Worm (Caenorhabditis elegans) whole organism, midembryonic: ENCODE results near the gene ZK622.1.
A peak's percentile ranks its signal among the peaks of the same experiment; 100 is the strongest.

Experiments
- T22C8.4 ChIP-seq: fragments of 200-800 bp; sonication (Bioruptor generic); IDR thresholded peaks from 2 replicates; pipeline ENCODE4 v1.3.6; 2022; ENCODE audit warnings: missing genetic modification characterization, missing compliant biosample characterization
- cog-1 ChIP-seq: sonication (generic microtip); optimal IDR thresholded peaks from 2 replicates; lab custom pipeline; 2016; ENCODE audit warnings: missing genetic modification characterization, missing compliant biosample characterization
- flt-1 ChIP-seq: fragments of 200-800 bp; sonication (Bioruptor generic); IDR thresholded peaks from 2 replicates; pipeline ENCODE4 v1.3.6; 2022; ENCODE audit warnings: missing genetic modification characterization, missing compliant biosample characterization
- klf-2 ChIP-seq: fragments of 200-800 bp; sonication (Bioruptor generic); conservative IDR thresholded peaks from 2 replicates; pipeline ENCODE4 v1.3.6; 2022; ENCODE audit warnings: missing genetic modification reagents, missing genetic modification characterization, missing compliant biosample characterization
- med-1 ChIP-seq: sonication (generic microtip); optimal IDR thresholded peaks from 2 replicates; lab custom pipeline; 2017; ENCODE audit warnings: missing genetic modification characterization, mild to moderate bottlenecking, missing compliant biosample characterization, antibody characterized with exemption, missing genetic modification reagents; ENCODE audit not compliant: insufficient read depth
- ref-1 ChIP-seq: fragments of 200-800 bp; sonication (Bioruptor generic); conservative IDR thresholded peaks from 2 replicates; pipeline ENCODE4 v1.3.6; 2022; ENCODE audit warnings: missing genetic modification reagents, missing genetic modification characterization, missing compliant biosample characterization
- tab-1 ChIP-seq: fragments of 200-800 bp; sonication (Bioruptor generic); IDR thresholded peaks from 2 replicates; pipeline ENCODE4 v1.3.6; 2022; ENCODE audit warnings: missing genetic modification characterization, missing compliant biosample characterization
- ztf-23 ChIP-seq: fragments of 200-800 bp; sonication (Bioruptor generic); IDR thresholded peaks from 2 replicates; pipeline ENCODE4 v1.3.6; 2022; ENCODE audit warnings: missing genetic modification reagents, missing genetic modification characterization, missing compliant biosample characterization
- ztf-29 ChIP-seq: fragments of 200-800 bp; sonication (Bioruptor generic); IDR thresholded peaks from 2 replicates; pipeline ENCODE4 v1.3.6; 2022; ENCODE audit warnings: missing genetic modification reagents, missing genetic modification characterization, missing compliant biosample characterization

The ZK622.1 gene

DNA sequence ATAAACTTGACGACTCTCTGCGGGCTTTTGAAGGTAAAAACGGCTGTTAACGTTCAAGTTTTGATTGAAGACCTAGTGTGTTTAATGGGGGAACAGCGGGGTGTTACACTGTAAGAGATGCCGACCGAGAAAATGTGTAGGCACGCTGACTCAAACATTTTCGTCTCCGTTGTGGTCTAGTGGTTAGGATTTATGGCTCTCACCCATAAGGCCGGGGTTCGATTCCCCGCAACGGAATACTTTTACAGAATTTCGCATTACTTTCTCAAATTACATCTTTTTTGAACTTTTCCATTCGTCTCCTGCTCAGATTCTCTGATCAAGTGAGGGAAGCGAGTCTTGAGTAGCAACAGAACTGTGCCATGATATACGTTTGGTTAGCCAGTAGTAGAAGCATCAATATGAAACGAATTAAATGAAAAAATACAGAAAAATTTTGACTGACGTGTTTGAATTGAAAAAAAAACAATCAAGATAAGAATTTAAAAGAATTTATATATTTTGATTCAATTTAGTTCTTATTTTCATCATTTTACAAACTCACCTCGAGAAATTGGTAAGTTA, at the start of gene ZK622.1:
ZK622.1 (plus strand) TSS at position 514 of the 564 bp plus-strand sequence.
- TF ChIP-seq T22C8.4 (GFP tag; lab: Robert Waterston, UW) (peak; percentile 55; the same call in 1 of the 2 replicates), cog-1 (tag; lab: Kevin White, UChicago) (peak; percentile 6), flt-1 (GFP tag; lab: Robert Waterston, UW) (peak; percentile 88), ref-1 (GFP tag; lab: Robert Waterston, UW) (peak; percentile 67; the same call in 1 of the 2 replicates), ztf-23 (0 out of 2 replicates have a peak, but pooled peaks have one; percentile 36), tab-1 (peak; percentile 73), med-1 (GFP tag; lab: Kevin White, UChicago) (peak; percentile 36), klf-2 (peak; percentile 66; the same call in 1 of the 2 replicates), ztf-29 (GFP tag; lab: Robert Waterston, UW) (no peak)

DNA sequence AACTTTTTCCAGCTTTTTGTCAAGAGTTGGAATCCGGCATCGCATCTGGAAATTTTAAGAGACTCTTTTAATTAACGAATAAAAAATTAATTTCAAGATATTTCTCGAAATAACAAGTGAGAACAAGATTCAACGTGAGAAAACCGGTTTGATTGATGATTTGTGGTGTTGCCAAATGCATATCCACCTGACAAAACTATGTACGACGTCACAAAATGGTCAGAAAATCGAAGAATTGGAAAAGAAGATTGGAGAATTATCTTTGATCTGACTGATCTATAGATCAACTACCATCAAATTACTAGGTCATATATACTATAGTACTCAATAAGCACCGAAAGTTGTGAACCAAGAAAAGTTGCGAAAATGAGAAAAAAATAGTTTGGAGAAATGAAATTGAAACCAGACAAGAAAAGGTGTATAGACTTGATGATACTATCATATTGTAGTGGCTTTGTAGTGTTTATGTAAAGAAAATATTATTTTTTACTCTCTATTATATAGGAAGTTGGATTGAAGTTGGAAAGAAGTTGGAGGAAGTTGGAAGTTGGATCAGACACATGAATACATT, 46.7 kb upstream of the ZK622.1 start, which contains the start of gene ptr-6:
ptr-6 (minus strand) TSS at position 47 of the 571 bp plus-strand sequence.
- TF ChIP-seq ref-1 (GFP tag; lab: Robert Waterston, UW) (no peak), tab-1 (no peak), klf-2 (no peak), cog-1 (tag; lab: Kevin White, UChicago) (no peak), med-1 (GFP tag; lab: Kevin White, UChicago) (no peak), T22C8.4 (GFP tag; lab: Robert Waterston, UW) (no peak), ztf-23 (no peak), flt-1 (GFP tag; lab: Robert Waterston, UW) (no peak), ztf-29 (GFP tag; lab: Robert Waterston, UW) (no peak)

DNA sequence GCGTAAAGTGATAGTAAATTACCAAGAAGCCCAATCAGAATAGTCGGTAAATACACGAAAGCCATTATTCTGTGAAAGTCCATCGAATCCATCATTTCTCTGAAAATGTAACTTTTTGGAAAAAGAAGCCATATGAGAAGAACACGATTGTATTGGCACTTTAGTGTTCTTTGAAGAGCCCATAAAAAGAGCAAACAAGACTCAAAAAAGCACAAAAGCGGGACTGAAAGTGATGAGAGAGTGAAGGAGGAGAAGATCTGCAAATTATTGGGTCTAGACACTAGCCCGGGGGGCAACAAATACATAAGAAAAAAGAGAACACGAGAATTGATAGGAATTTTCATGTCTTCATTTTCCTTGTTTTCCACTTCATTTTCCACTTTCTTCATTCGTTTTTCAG, 38.2 kb upstream of the ZK622.1 start, which contains the start of gene frpr-4:
frpr-4 (minus strand) TSS at position 101 of the 400 bp plus-strand sequence.
- TF ChIP-seq ref-1 (GFP tag; lab: Robert Waterston, UW) (no peak), med-1 (GFP tag; lab: Kevin White, UChicago) (no peak), cog-1 (tag; lab: Kevin White, UChicago) (no peak), klf-2 (no peak), flt-1 (GFP tag; lab: Robert Waterston, UW) (no peak), ztf-29 (GFP tag; lab: Robert Waterston, UW) (no peak), tab-1 (no peak), ztf-23 (no peak), T22C8.4 (GFP tag; lab: Robert Waterston, UW) (no peak)

DNA sequence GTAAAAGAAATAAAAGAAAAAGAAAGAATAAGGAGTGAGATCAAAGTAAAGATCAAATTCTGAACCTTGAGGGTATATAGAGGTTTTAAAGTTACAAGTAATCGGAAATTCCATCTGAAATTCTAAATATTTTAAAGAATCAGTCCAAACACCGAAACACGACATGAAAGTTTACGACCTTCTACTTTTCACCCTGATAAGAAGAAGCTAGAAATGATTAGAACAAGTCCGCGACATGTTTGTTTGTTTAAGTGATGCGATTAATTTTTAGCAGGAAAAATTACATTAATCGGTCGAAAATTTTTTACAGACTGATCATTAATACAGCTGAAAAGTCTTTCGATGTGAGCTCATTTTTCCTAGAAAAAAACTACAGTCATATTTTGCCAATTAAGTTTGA, 28.9 kb upstream of the ZK622.1 start:
- no peak for TF ChIP-seq ztf-29 (GFP tag; lab: Robert Waterston, UW)
- no peak for TF ChIP-seq ztf-23
- TF ChIP-seq klf-2: no peak
- no peak for TF ChIP-seq flt-1 (GFP tag; lab: Robert Waterston, UW)
- no peak for TF ChIP-seq cog-1 (tag; lab: Kevin White, UChicago)

DNA sequence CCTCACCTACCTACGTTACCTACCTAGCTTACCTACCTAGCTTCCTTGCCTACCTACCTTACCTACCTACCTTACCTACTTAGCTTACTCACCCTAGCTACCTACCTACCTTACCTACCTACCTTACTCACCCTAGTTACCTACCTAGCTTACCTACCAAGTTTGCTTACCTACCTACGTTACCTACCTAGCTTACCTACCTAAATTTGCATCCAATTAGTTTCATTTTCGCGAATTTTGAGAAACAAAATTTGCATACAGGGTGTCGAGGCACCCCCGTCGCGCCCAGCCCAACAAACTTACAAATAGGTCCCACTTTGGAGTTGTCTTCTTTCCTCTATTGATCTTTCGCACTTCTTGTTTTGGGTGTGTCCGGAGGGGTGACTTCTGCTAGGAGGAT, 24.6 kb upstream of the ZK622.1 start:
- TF ChIP-seq cog-1 (tag; lab: Kevin White, UChicago) (no peak), ztf-29 (GFP tag; lab: Robert Waterston, UW) (no peak), T22C8.4 (GFP tag; lab: Robert Waterston, UW) (no peak), med-1 (GFP tag; lab: Kevin White, UChicago) (no peak), flt-1 (GFP tag; lab: Robert Waterston, UW) (no peak), ztf-23 (no peak), ref-1 (GFP tag; lab: Robert Waterston, UW) (no peak), tab-1 (no peak), klf-2 (no peak)

DNA sequence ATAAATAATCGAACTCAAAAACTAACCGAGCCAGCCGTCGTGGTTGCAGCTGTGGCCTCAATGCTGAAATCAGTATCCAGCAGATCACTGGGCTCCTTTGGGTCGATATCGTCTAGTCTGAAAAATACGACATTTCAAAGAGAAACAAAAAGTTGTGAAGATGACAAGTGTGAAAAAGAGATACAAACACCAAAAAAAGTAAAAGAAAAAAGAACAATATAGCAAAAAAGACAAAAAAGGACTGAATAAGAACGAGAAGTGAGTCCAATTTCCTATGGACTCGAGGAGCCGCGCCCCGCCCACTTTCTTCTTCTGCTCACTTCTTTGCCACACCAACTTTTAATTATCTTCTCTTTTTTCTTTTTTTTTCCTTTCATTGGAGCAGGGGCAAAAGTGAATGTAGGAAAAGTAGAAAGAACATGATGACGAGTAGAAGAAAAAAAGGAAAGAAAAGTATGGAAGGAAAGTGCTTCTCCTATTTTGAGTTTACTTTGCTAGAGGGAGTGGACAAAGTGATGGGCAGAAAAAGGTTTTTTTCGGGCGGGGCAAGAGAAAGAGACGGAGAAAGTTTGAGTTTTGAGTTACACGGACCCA, 21.8 kb upstream of the ZK622.1 start, which contains the start of gene drn-1:
drn-1 (minus strand) TSS at position 117 of the 594 bp plus-strand sequence.
- TF ChIP-seq T22C8.4 (GFP tag; lab: Robert Waterston, UW) (no peak), ztf-23 (no peak)

DNA sequence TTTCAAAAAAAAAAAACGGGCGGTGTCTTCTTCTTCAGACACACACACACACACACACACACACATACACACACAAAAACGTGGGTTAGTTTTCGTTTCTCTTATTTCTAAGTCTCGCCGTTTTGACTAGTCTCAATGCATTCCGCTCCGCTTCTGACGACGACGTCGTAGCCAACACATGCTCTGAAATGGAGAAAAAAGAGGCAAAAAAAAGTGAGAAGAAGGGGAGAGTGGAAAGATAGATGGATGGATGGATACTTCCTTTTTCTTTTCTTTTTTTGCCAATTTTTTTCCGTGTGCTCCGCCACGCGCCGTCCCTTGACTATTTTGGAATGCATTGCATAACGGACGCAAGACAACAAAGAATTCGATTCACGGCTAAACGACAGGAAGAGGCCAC, 16.9 kb upstream of the ZK622.1 start:
- TF ChIP-seq ztf-23: no peak
- no peak for TF ChIP-seq cog-1 (tag; lab: Kevin White, UChicago)
- TF ChIP-seq tab-1: no peak

DNA sequence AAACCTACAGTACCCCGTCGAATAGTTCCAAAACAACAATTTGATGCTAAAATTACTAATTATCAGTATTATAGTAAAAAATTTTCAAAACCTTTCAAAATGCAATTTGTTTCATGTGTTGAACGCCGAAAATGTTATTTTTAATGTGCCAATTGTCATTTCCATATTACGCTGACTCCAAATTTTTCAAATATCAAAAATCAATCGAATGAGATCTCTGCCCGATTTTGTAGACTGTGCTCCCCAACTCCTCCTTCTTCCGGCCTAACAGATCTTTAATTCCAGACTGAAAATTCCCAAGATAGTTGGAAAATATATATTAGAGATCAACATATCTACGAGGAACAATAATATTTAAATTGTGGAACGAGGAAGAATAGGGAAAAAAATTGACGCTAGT, 15.8 kb upstream of the ZK622.1 start:
- TF ChIP-seq ref-1 (GFP tag; lab: Robert Waterston, UW) (no peak), T22C8.4 (GFP tag; lab: Robert Waterston, UW) (no peak), med-1 (GFP tag; lab: Kevin White, UChicago) (no peak), ztf-23 (no peak), tab-1 (no peak)

DNA sequence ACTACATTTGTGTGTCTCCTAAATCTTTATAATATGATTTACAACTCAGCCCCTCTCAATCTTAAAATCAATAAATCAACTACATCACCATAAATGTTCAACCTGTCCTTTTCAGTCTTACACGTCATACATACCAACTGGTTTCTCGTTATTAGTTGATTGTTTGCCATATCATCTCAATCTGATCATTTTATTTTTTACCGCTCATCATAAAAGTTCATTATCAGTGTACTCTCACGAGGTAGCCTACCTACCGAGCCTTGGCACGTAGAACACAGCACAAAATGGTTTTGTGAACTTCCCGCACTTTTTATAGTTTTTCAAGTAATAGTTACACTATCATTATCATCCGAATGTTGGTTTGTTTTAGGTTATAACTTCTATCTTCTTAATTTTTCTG, 12.5 kb upstream of the ZK622.1 start:
- TF ChIP-seq ref-1 (GFP tag; lab: Robert Waterston, UW): no peak
- TF ChIP-seq ztf-23: no peak
- TF ChIP-seq flt-1 (GFP tag; lab: Robert Waterston, UW): no peak
- no peak for TF ChIP-seq klf-2
- TF ChIP-seq ztf-29 (GFP tag; lab: Robert Waterston, UW): no peak
- no peak for TF ChIP-seq cog-1 (tag; lab: Kevin White, UChicago)

DNA sequence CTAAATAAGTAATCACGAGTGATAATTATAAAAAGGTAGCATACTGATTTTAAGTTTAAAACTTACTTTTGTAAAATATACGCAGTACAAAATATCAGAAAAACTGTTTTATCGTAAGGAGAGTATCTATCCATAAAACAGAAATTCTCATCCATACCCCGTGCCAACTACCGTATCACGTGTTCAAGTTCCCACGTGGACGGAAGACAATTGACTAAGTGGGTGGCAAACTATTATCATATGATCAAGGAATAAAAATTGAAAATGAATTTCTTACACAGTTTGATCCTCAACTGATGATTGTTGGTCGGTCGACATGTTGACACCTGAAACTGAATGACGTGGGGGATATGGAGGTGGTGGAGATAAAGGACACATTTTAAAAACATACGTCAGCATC, 11.4 kb upstream of the ZK622.1 start, which contains the start of gene pmt-1:
pmt-1 (minus strand) TSS at position 332 of the 400 bp plus-strand sequence.
- TF ChIP-seq flt-1 (GFP tag; lab: Robert Waterston, UW) (no peak), tab-1 (no peak), med-1 (GFP tag; lab: Kevin White, UChicago) (no peak), klf-2 (no peak), ref-1 (GFP tag; lab: Robert Waterston, UW) (no peak), T22C8.4 (GFP tag; lab: Robert Waterston, UW) (no peak), ztf-23 (no peak), ztf-29 (GFP tag; lab: Robert Waterston, UW) (no peak), cog-1 (tag; lab: Kevin White, UChicago) (no peak)
